Worm (Caenorhabditis elegans): ENCODE measurements around the gene C18B2.4.

DNA sequence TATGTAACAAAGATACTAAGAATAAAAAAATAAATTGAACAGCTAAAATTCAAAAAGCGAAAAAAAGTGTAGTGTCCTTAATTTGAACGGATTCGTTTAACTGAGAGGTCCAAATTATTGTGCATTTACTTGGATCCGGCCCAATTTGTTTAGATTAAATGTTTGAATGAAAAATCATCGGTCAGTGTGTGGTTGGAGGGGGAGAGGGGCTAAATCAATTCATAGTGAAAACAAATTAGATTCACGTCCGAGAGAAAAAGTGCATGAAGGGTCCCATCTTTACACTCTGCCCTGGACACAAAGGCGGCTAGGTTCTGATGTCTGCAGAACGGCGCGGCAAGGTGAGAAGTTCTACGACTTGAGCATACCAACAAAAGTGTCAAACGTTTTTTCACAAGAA, 13.3 kb upstream of the C18B2.4 start:
- TF ChIP-seq unc-39 (tag; optimal IDR thresholded peaks at IDR 0.05): no peak
- no peak for TF ChIP-seq pha-4 (tag; optimal IDR thresholded peaks at IDR 0.05)
- no peak for TF ChIP-seq nhr-76 (tag; optimal IDR thresholded peaks at IDR 0.05)
- TF ChIP-seq elt-3 (tag; optimal IDR thresholded peaks at IDR 0.05): no peak
- no peak for TF ChIP-seq unc-62 (GFP tag; optimal IDR thresholded peaks at IDR 0.05)

All from whole organism, mixed stage, embryonic.